Worm (Caenorhabditis elegans) whole organism, L2 larva: ENCODE data around the gene ints-13.

Experiments used
- C34F6.9 ChIP-seq: fragments of 150-350 bp; optimal IDR thresholded peaks from 2 replicates; lab custom pipeline; 2014; ENCODE audit warnings: missing biosample characterization, missing genetic modification characterization
- F13H6.1 ChIP-seq: sonication (generic microtip); optimal IDR thresholded peaks from 2 replicates; lab custom pipeline; 2016; ENCODE audit warnings: missing genetic modification characterization, missing compliant biosample characterization
- R02D3.7 ChIP-seq: fragments of 150-350 bp; optimal IDR thresholded peaks from 2 replicates; lab custom pipeline; 2014; ENCODE audit warnings: missing biosample characterization, missing genetic modification characterization
- Y55F3AM.14 ChIP-seq: fragments of 200-800 bp; sonication (Bioruptor generic); optimal IDR thresholded peaks from 2 replicates; lab custom pipeline; 2018; ENCODE audit warnings: mild to moderate bottlenecking, missing genetic modification characterization, missing compliant biosample characterization
- ZK546.5 ChIP-seq: sonication (generic microtip); optimal IDR thresholded peaks from 2 replicates; lab custom pipeline; 2017; ENCODE audit warnings: missing biosample characterization, missing genetic modification characterization
- alr-1 ChIP-seq: fragments of 150-350 bp; optimal IDR thresholded peaks from 2 replicates; lab custom pipeline; 2014; ENCODE audit warnings: missing biosample characterization, missing genetic modification characterization
- aly-2 ChIP-seq: fragments of 150-350 bp; optimal IDR thresholded peaks from 2 replicates; lab custom pipeline; 2014; ENCODE audit warnings: missing biosample characterization, missing genetic modification characterization
- ama-1 ChIP-seq: fragments of 150-350 bp; optimal IDR thresholded peaks from 2 replicates; lab custom pipeline; 2018; ENCODE audit warnings: inconsistent platforms
- blmp-1 ChIP-seq: sonication (generic microtip); optimal IDR thresholded peaks from 2 replicates; lab custom pipeline; 2017; ENCODE audit warnings: missing genetic modification characterization, mild to moderate bottlenecking, missing compliant biosample characterization, antibody characterized with exemption, moderate library complexity; ENCODE audit not compliant: insufficient read depth
- ceh-16 ChIP-seq: fragments of 150-350 bp; optimal IDR thresholded peaks from 2 replicates; lab custom pipeline; 2014; ENCODE audit warnings: missing biosample characterization, missing genetic modification characterization
- ceh-82 ChIP-seq: fragments of 150-350 bp; optimal IDR thresholded peaks from 2 replicates; lab custom pipeline; 2014; ENCODE audit warnings: missing biosample characterization, missing genetic modification characterization
- crh-2 ChIP-seq: sonication (generic microtip); optimal IDR thresholded peaks from 2 replicates; lab custom pipeline; 2017; ENCODE audit warnings: missing biosample characterization, missing genetic modification characterization
- dmd-4 ChIP-seq: sonication (generic microtip); optimal IDR thresholded peaks from 2 replicates; lab custom pipeline; 2017; ENCODE audit warnings: missing biosample characterization, missing genetic modification characterization
- egl-27 ChIP-seq: sonication (generic microtip); optimal IDR thresholded peaks from 3 replicates; lab custom pipeline; 2017; ENCODE audit warnings: missing biosample characterization, missing genetic modification reagents, missing genetic modification characterization
- elt-1 ChIP-seq: fragments of 150-350 bp; optimal IDR thresholded peaks from 2 replicates; lab custom pipeline; 2014; ENCODE audit warnings: missing biosample characterization, missing genetic modification characterization
- elt-3 ChIP-seq: sonication (generic microtip); optimal IDR thresholded peaks from 2 replicates; lab custom pipeline; 2017; ENCODE audit warnings: missing biosample characterization, missing genetic modification characterization
- fos-1 ChIP-seq: fragments of 150-350 bp; optimal IDR thresholded peaks from 2 replicates; lab custom pipeline; 2014; ENCODE audit warnings: missing biosample characterization, missing genetic modification characterization
- gmeb-1 ChIP-seq: fragments of 150-350 bp; optimal IDR thresholded peaks from 2 replicates; lab custom pipeline; 2014; ENCODE audit warnings: missing biosample characterization, missing genetic modification characterization
- lin-11 ChIP-seq: fragments of 150-350 bp; sonication (generic microtip); optimal IDR thresholded peaks from 2 replicates; lab custom pipeline; 2014; ENCODE audit warnings: missing biosample characterization, missing genetic modification characterization, inconsistent platforms, mixed read lengths
- lin-13 ChIP-seq: fragments of 150-350 bp; optimal IDR thresholded peaks from 2 replicates; lab custom pipeline; 2014; ENCODE audit warnings: missing biosample characterization, missing genetic modification reagents, missing genetic modification characterization
- lin-39 ChIP-seq: fragments of 150-350 bp; optimal IDR thresholded peaks from 2 replicates; lab custom pipeline; 2014; ENCODE audit warnings: missing biosample characterization, missing genetic modification reagents, missing genetic modification characterization
- lsy-2 ChIP-seq, 2 experiments: fragments of 150-350 bp in 1 of 2; sonication (generic microtip) in 1 of 2; optimal IDR thresholded peaks; 2 replicates each; lab custom pipeline; 2014 to 2017; ENCODE audit warnings: missing biosample characterization in 2 of 2, missing genetic modification characterization in 2 of 2
- mab-5 ChIP-seq: fragments of 150-350 bp; optimal IDR thresholded peaks from 2 replicates; lab custom pipeline; 2014; ENCODE audit warnings: missing biosample characterization, missing genetic modification characterization
- mbf-1 ChIP-seq: sonication (generic microtip); optimal IDR thresholded peaks from 2 replicates; lab custom pipeline; 2017; ENCODE audit warnings: missing biosample characterization, missing genetic modification characterization
- mdl-1 ChIP-seq, 2 experiments: fragments of 150-350 bp in 1 of 2; sonication (generic microtip) in 1 of 2; optimal IDR thresholded peaks; 2 replicates each; lab custom pipeline; 2017; ENCODE audit warnings: missing biosample characterization in 2 of 2, missing genetic modification characterization in 2 of 2
- nhr-10 ChIP-seq: sonication (generic microtip); optimal IDR thresholded peaks from 2 replicates; lab custom pipeline; 2017; ENCODE audit warnings: missing biosample characterization, missing genetic modification characterization
- nhr-11 ChIP-seq: fragments of 150-350 bp; optimal IDR thresholded peaks from 2 replicates; lab custom pipeline; 2014; ENCODE audit warnings: missing biosample characterization, missing genetic modification characterization
- nhr-12 ChIP-seq: fragments of 150-350 bp; optimal IDR thresholded peaks from 2 replicates; lab custom pipeline; 2014; ENCODE audit warnings: missing biosample characterization, missing genetic modification characterization
- nhr-129 ChIP-seq: fragments of 150-350 bp; optimal IDR thresholded peaks from 2 replicates; lab custom pipeline; 2014; ENCODE audit warnings: missing biosample characterization, missing genetic modification characterization
- nhr-21 ChIP-seq: fragments of 150-350 bp; optimal IDR thresholded peaks from 2 replicates; lab custom pipeline; 2014; ENCODE audit warnings: missing biosample characterization, missing genetic modification characterization
- nhr-23 ChIP-seq: fragments of 150-350 bp; optimal IDR thresholded peaks from 2 replicates; lab custom pipeline; 2014; ENCODE audit warnings: missing biosample characterization, missing genetic modification reagents, missing genetic modification characterization
- nhr-237 ChIP-seq: fragments of 150-350 bp; optimal IDR thresholded peaks from 2 replicates; lab custom pipeline; 2014; ENCODE audit warnings: missing biosample characterization, missing genetic modification characterization
- nhr-25 ChIP-seq: fragments of 150-350 bp; sonication (generic microtip); optimal IDR thresholded peaks from 3 replicates; lab custom pipeline; 2014; ENCODE audit warnings: missing biosample characterization, missing genetic modification characterization
- nhr-6 ChIP-seq: fragments of 150-350 bp; optimal IDR thresholded peaks from 2 replicates; lab custom pipeline; 2014; ENCODE audit warnings: missing biosample characterization, missing genetic modification characterization
- nhr-77 ChIP-seq: fragments of 150-350 bp; optimal IDR thresholded peaks from 2 replicates; lab custom pipeline; 2014; ENCODE audit warnings: missing biosample characterization, missing genetic modification characterization
- peb-1 ChIP-seq: fragments of 150-350 bp; optimal IDR thresholded peaks from 2 replicates; lab custom pipeline; 2014; ENCODE audit warnings: missing biosample characterization, missing genetic modification characterization
- sem-4 ChIP-seq: fragments of 150-350 bp; optimal IDR thresholded peaks from 2 replicates; lab custom pipeline; 2014; ENCODE audit warnings: missing biosample characterization, missing genetic modification reagents, missing genetic modification characterization
- skn-1 ChIP-seq: sonication (generic microtip); optimal IDR thresholded peaks from 2 replicates; lab custom pipeline; 2017; ENCODE audit warnings: missing biosample characterization, missing genetic modification characterization
- sma-3 ChIP-seq: sonication (generic microtip); optimal IDR thresholded peaks from 2 replicates; lab custom pipeline; 2016; ENCODE audit warnings: missing genetic modification reagents, missing genetic modification characterization, missing compliant biosample characterization
- sma-9 ChIP-seq, 2 experiments: fragments of 150-350 bp in 1 of 2; sonication (generic microtip) in 1 of 2; optimal IDR thresholded peaks; 2 replicates each; lab custom pipeline; 2014 to 2016; ENCODE audit warnings: missing genetic modification characterization in 2 of 2, mild to moderate bottlenecking in 1 of 2, missing biosample characterization in 1 of 2, missing compliant biosample characterization in 1 of 2, missing genetic modification reagents in 1 of 2, moderate library complexity in 1 of 2
- snpc-4 ChIP-seq: fragments of 150-350 bp; optimal IDR thresholded peaks from 2 replicates; lab custom pipeline; 2014; ENCODE audit warnings: missing biosample characterization, missing genetic modification characterization
- unc-39 ChIP-seq: fragments of 150-350 bp; optimal IDR thresholded peaks from 2 replicates; lab custom pipeline; 2014; ENCODE audit warnings: missing biosample characterization, missing genetic modification characterization
- unc-55 ChIP-seq: fragments of 150-350 bp; sonication (generic microtip); optimal IDR thresholded peaks from 3 replicates; lab custom pipeline; 2014; ENCODE audit warnings: missing biosample characterization, missing genetic modification reagents, missing genetic modification characterization
- unc-62 ChIP-seq: fragments of 150-350 bp; optimal IDR thresholded peaks from 2 replicates; lab custom pipeline; 2014; ENCODE audit warnings: missing biosample characterization, missing genetic modification reagents, missing genetic modification characterization
- zag-1 ChIP-seq: fragments of 150-350 bp; optimal IDR thresholded peaks from 2 replicates; lab custom pipeline; 2014; ENCODE audit warnings: missing biosample characterization, missing genetic modification characterization
- ztf-1 ChIP-seq: fragments of 200-800 bp; sonication (Bioruptor generic); conservative IDR thresholded peaks from 2 replicates; pipeline ENCODE4 v1.3.6; 2022; ENCODE audit warnings: missing genetic modification characterization, missing compliant biosample characterization
- ztf-11 ChIP-seq: sonication (generic microtip); optimal IDR thresholded peaks from 2 replicates; lab custom pipeline; 2017; ENCODE audit warnings: missing biosample characterization, missing genetic modification characterization
- ztf-4 ChIP-seq: fragments of 150-350 bp; optimal IDR thresholded peaks from 2 replicates; lab custom pipeline; 2014; ENCODE audit warnings: missing biosample characterization, missing genetic modification characterization

ints-13 gene

ce11 chrIV:252454-252853 is 15.2 kb upstream of the ints-13 start, which contains the start of gene grl-19:
Gene grl-19 (minus strand): TSS chrIV:252554.
- TF ChIP-seq elt-3 (tag; lab: Kevin White, UChicago) (no peak), ceh-82 (tag; lab: Kevin White, UChicago) (no peak), lin-13 (no peak), alr-1 (tag; lab: Kevin White, UChicago) (no peak), ama-1 (lab: Kevin White, UChicago) (no peak), nhr-129 (no peak), mdl-1 (tag; optimal IDR thresholded peaks at IDR 0.05; lab: Kevin White, UChicago) (no peak), nhr-21 (tag; lab: Kevin White, UChicago) (no peak), lsy-2 (tag; optimal IDR thresholded peaks at IDR 0.05; lab: Kevin White, UChicago) (no peak), aly-2 (tag; lab: Kevin White, UChicago) (no peak), sem-4 (tag; lab: Kevin White, UChicago) (no peak), nhr-6 (no peak), F13H6.1 (tag; lab: Kevin White, UChicago) (no peak), Y55F3AM.14 (no peak), mab-5 (tag; lab: Kevin White, UChicago) (no peak), lin-11 (tag; lab: Kevin White, UChicago) (no peak), nhr-10 (tag; lab: Kevin White, UChicago) (no peak)

ce11 chrIV:247494-247893 is 10.2 kb upstream of the ints-13 start:
- TF ChIP-seq sem-4 (tag; lab: Kevin White, UChicago) (no peak), nhr-237 (tag; lab: Kevin White, UChicago) (no peak), sma-9 (GFP tag; optimal IDR thresholded peaks at IDR 0.05; lab: Kevin White, UChicago) (peak; percentile 86), sma-9 (tag; optimal IDR thresholded peaks at IDR 0.05; lab: Kevin White, UChicago) (no peak), ama-1 (lab: Kevin White, UChicago) (no peak), dmd-4 (tag; lab: Kevin White, UChicago) (no peak), nhr-129 (peak; percentile 48), skn-1 (no peak), unc-39 (tag; lab: Kevin White, UChicago) (no peak), ztf-11 (tag; lab: Kevin White, UChicago) (no peak), ceh-82 (tag; lab: Kevin White, UChicago) (no peak), elt-3 (tag; lab: Kevin White, UChicago) (no peak), aly-2 (tag; lab: Kevin White, UChicago) (no peak), peb-1 (tag; lab: Kevin White, UChicago) (no peak), blmp-1 (peak; percentile 73), ZK546.5 (tag; lab: Kevin White, UChicago) (no peak), nhr-10 (tag; lab: Kevin White, UChicago) (no peak), F13H6.1 (tag; lab: Kevin White, UChicago) (no peak), elt-1 (no peak), unc-62 (GFP tag; lab: Kevin White, UChicago) (no peak), egl-27 (tag; lab: Kevin White, UChicago) (no peak), lsy-2 (tag; optimal IDR thresholded peaks at IDR 0.05; lab: Kevin White, UChicago) (no peak), zag-1 (tag; lab: Kevin White, UChicago) (no peak), lin-13 (no peak), ztf-1 (GFP tag; lab: Robert Waterston, UW) (no peak), mbf-1 (tag; lab: Kevin White, UChicago) (no peak), nhr-21 (tag; lab: Kevin White, UChicago) (peak; percentile 80), mab-5 (tag; lab: Kevin White, UChicago) (peak; percentile 40), gmeb-1 (tag; lab: Kevin White, UChicago) (peak; percentile 56), snpc-4 (tag; lab: Kevin White, UChicago) (no peak), alr-1 (tag; lab: Kevin White, UChicago) (no peak), crh-2 (tag; lab: Kevin White, UChicago) (peak; percentile 56), Y55F3AM.14 (no peak), lin-11 (tag; lab: Kevin White, UChicago) (no peak), nhr-12 (tag; lab: Kevin White, UChicago) (no peak), nhr-23 (tag; lab: Kevin White, UChicago) (no peak), ceh-16 (tag; lab: Kevin White, UChicago) (no peak), R02D3.7 (tag; lab: Kevin White, UChicago) (no peak), nhr-11 (no peak), unc-55 (GFP tag; lab: Kevin White, UChicago) (no peak), nhr-25 (tag; lab: Kevin White, UChicago) (peak; percentile 75), nhr-6 (peak; percentile 65), sma-3 (GFP tag; lab: Kevin White, UChicago) (peak; percentile 79), mdl-1 (tag; optimal IDR thresholded peaks at IDR 0.05; lab: Kevin White, UChicago) (peak; percentile 67 to 86), lin-39 (tag; lab: Kevin White, UChicago) (no peak), nhr-77 (tag; lab: Kevin White, UChicago) (no peak), ztf-4 (tag; lab: Kevin White, UChicago) (no peak), fos-1 (tag; lab: Kevin White, UChicago) (peak; percentile 52), C34F6.9 (tag; lab: Kevin White, UChicago) (no peak)
